Fruit fly (Drosophila melanogaster) whole organism, larva: ENCODE measurements around the gene CG18789.

Experiments
- noc ChIP-seq: fragments of 200-800 bp; sonication (Bioruptor generic); optimal IDR thresholded peaks from 3 replicates; lab custom pipeline; 2019; ENCODE audit warnings: missing biosample characterization, mild to moderate bottlenecking, missing genetic modification characterization, moderate library complexity

CG18789 gene

dm6 chr2L:11969424-11969823, 25.8 kb downstream of the CG18789 start:
- no peak for TF ChIP-seq noc (tag; lab: Kevin White, UChicago)

dm6 chr2L:11968581-11969272, 26.5 kb downstream of the CG18789 start:
- no peak for TF ChIP-seq noc (tag; lab: Kevin White, UChicago)

dm6 chr2L:11965610-11966594, 29.3 kb downstream of the CG18789 start:
- no peak for TF ChIP-seq noc (tag; lab: Kevin White, UChicago)

dm6 chr2L:11963422-11964322, 31.6 kb downstream of the CG18789 start:
- no peak for TF ChIP-seq noc (tag; lab: Kevin White, UChicago)

- TF ChIP-seq noc (tag; lab: Kevin White, UChicago): no peak
Measured at dm6 chr2L:11960909-11961308, 34.3 kb downstream of the CG18789 start.

- TF ChIP-seq noc (tag; lab: Kevin White, UChicago): no peak
Measured at dm6 chr2L:11958729-11959128, 36.5 kb downstream of the CG18789 start.

dm6 chr2L:11955839-11956238, 39.4 kb downstream of the CG18789 start:
- TF ChIP-seq noc (tag; lab: Kevin White, UChicago): no peak

- TF ChIP-seq noc (tag; lab: Kevin White, UChicago): no peak
Measured at dm6 chr2L:11949917-11950316, 45.3 kb downstream of the CG18789 start.

dm6 chr2L:11948479-11948878, 46.8 kb downstream of the CG18789 start:
- TF ChIP-seq noc (tag; lab: Kevin White, UChicago): no peak

- no peak for TF ChIP-seq noc (tag; lab: Kevin White, UChicago)
Measured at dm6 chr2L:11947641-11948040, 47.6 kb downstream of the CG18789 start, which contains the start of gene CG16964. Gene CG16964, plus strand, starts transcription at chr2L:11947941.
